Worm (Caenorhabditis elegans) whole organism, L4 larva: ENCODE measurements around the gene srd-12.
A peak's percentile ranks its signal among the peaks of the same experiment; 100 is the strongest.

Experiments
- F10B5.3 ChIP-seq: sonication (generic microtip); optimal IDR thresholded peaks from 2 replicates; lab custom pipeline; 2016; ENCODE audit warnings: mild to moderate bottlenecking, missing genetic modification characterization, missing compliant biosample characterization
- F37D6.2 ChIP-seq: sonication (generic microtip); optimal IDR thresholded peaks from 2 replicates; lab custom pipeline; 2016; ENCODE audit warnings: mild to moderate bottlenecking, missing genetic modification characterization, missing compliant biosample characterization
- F44E2.7 ChIP-seq: fragments of 200-800 bp; sonication (Bioruptor generic); IDR thresholded peaks from 2 replicates; pipeline ENCODE4 v2.1.2; 2022; ENCODE audit warnings: missing genetic modification characterization, missing compliant biosample characterization
- R02D3.7 ChIP-seq: fragments of 150-350 bp; sonication (generic microtip); optimal IDR thresholded peaks from 3 replicates; lab custom pipeline; 2014; ENCODE audit warnings: missing biosample characterization, missing genetic modification characterization
- Y48G9A.11 ChIP-seq: fragments of 200-800 bp; sonication (Bioruptor generic); IDR thresholded peaks from 2 replicates; pipeline ENCODE4 v1.3.6; 2022; ENCODE audit warnings: missing genetic modification reagents, missing genetic modification characterization, missing compliant biosample characterization
- Y5F2A.4 ChIP-seq: fragments of 200-800 bp; sonication (Bioruptor generic); optimal IDR thresholded peaks from 2 replicates; lab custom pipeline; 2018; ENCODE audit warnings: mild to moderate bottlenecking, missing genetic modification characterization, missing compliant biosample characterization
- Y75B8A.6 ChIP-seq: fragments of 200-800 bp; sonication (Bioruptor generic); IDR thresholded peaks from 2 replicates; pipeline ENCODE4 v1.3.6; 2022; ENCODE audit warnings: missing genetic modification reagents, missing genetic modification characterization, missing compliant biosample characterization
- ZK337.2 ChIP-seq: fragments of 200-800 bp; sonication (Bioruptor generic); IDR thresholded peaks from 2 replicates; pipeline ENCODE4 v1.3.6; 2022; ENCODE audit warnings: missing genetic modification reagents, missing genetic modification characterization, missing compliant biosample characterization
- ZK546.5 ChIP-seq, 2 experiments: sonication (generic microtip); optimal IDR thresholded peaks; 2 replicates each; lab custom pipeline; 2017; ENCODE audit warnings: missing biosample characterization in 2 of 2, missing genetic modification characterization in 2 of 2
- ceh-62 ChIP-seq: sonication (generic microtip); optimal IDR thresholded peaks from 2 replicates; lab custom pipeline; 2017; ENCODE audit warnings: missing biosample characterization, missing genetic modification characterization
- ces-1 ChIP-seq: fragments of 150-350 bp; sonication (generic microtip); optimal IDR thresholded peaks from 4 replicates; lab custom pipeline; 2014; ENCODE audit warnings: missing biosample characterization, missing genetic modification reagents, missing genetic modification characterization
- daf-16 ChIP-seq, 3 experiments: sonication (generic microtip); optimal IDR thresholded peaks; 2 replicates each; lab custom pipeline; 2016 to 2017; ENCODE audit warnings: missing genetic modification characterization in 3 of 3, missing genetic modification reagents in 3 of 3, mild to moderate bottlenecking in 2 of 3, missing compliant biosample characterization in 2 of 3, missing biosample characterization in 1 of 3, moderate library complexity in 1 of 3
- dmd-6 ChIP-seq: fragments of 200-800 bp; sonication (Bioruptor generic); IDR thresholded peaks from 2 replicates; pipeline ENCODE4 v1.3.6; 2022; ENCODE audit warnings: missing genetic modification reagents, missing genetic modification characterization, missing compliant biosample characterization
- duxl-1 ChIP-seq: sonication (generic microtip); optimal IDR thresholded peaks from 2 replicates; lab custom pipeline; 2016; ENCODE audit warnings: mild to moderate bottlenecking, missing genetic modification characterization, moderate library complexity, missing compliant biosample characterization; ENCODE audit not compliant: poor library complexity
- dve-1 ChIP-seq: sonication (generic microtip); optimal IDR thresholded peaks from 2 replicates; lab custom pipeline; 2017; ENCODE audit warnings: antibody characterized with exemption, mild to moderate bottlenecking, missing genetic modification characterization, missing compliant biosample characterization; ENCODE audit not compliant: insufficient read depth
- egl-27 ChIP-seq: sonication (generic microtip); optimal IDR thresholded peaks from 3 replicates; lab custom pipeline; 2017; ENCODE audit warnings: missing biosample characterization, missing genetic modification reagents, missing genetic modification characterization
- egl-43 ChIP-seq: fragments of 200-800 bp; sonication (Bioruptor generic); IDR thresholded peaks from 2 replicates; pipeline ENCODE4 v1.3.6; 2022; ENCODE audit warnings: missing genetic modification reagents, missing genetic modification characterization, missing compliant biosample characterization
- fkh-10 ChIP-seq: fragments of 150-350 bp; optimal IDR thresholded peaks from 2 replicates; lab custom pipeline; 2014; ENCODE audit warnings: missing biosample characterization, missing genetic modification reagents, missing genetic modification characterization
- fos-1 ChIP-seq: fragments of 150-350 bp; optimal IDR thresholded peaks from 2 replicates; lab custom pipeline; 2014; ENCODE audit warnings: missing biosample characterization, missing genetic modification characterization
- hif-1 ChIP-seq, 2 experiments: sonication (generic microtip); optimal IDR thresholded peaks; 2 replicates each; lab custom pipeline; 2016 to 2017; ENCODE audit warnings: missing compliant biosample characterization in 2 of 2, missing genetic modification characterization in 2 of 2, missing genetic modification reagents in 2 of 2, missing genotype in 2 of 2, mild to moderate bottlenecking in 1 of 2
- hlh-11 ChIP-seq: fragments of 200-800 bp; sonication (Bioruptor generic); optimal IDR thresholded peaks from 2 replicates; lab custom pipeline; 2018; ENCODE audit warnings: mild to moderate bottlenecking, missing genetic modification characterization, missing compliant biosample characterization
- hlh-30 ChIP-seq: sonication (generic microtip); optimal IDR thresholded peaks from 2 replicates; lab custom pipeline; 2017; ENCODE audit warnings: antibody characterized with exemption, mild to moderate bottlenecking, missing genetic modification characterization, missing compliant biosample characterization; ENCODE audit not compliant: insufficient read depth
- hmg-1.1 ChIP-seq: fragments of 200-800 bp; sonication (Bioruptor generic); IDR thresholded peaks from 2 replicates; pipeline ENCODE4 v1.3.6; 2022; ENCODE audit warnings: missing genetic modification reagents, missing genetic modification characterization, missing compliant biosample characterization
- jun-1 ChIP-seq: fragments of 150-350 bp; optimal IDR thresholded peaks from 2 replicates; lab custom pipeline; 2014; ENCODE audit warnings: missing biosample characterization, missing genetic modification reagents, missing genetic modification characterization
- lim-7 ChIP-seq: fragments of 200-800 bp; sonication (Bioruptor generic); IDR thresholded peaks from 2 replicates; pipeline ENCODE4 v1.3.6; 2022; ENCODE audit warnings: missing genetic modification characterization, missing compliant biosample characterization
- lin-13 ChIP-seq: fragments of 150-350 bp; optimal IDR thresholded peaks from 2 replicates; lab custom pipeline; 2014; ENCODE audit warnings: missing biosample characterization, missing genetic modification reagents, missing genetic modification characterization
- lin-39 ChIP-seq: fragments of 150-350 bp; optimal IDR thresholded peaks from 2 replicates; lab custom pipeline; 2014; ENCODE audit warnings: missing biosample characterization, missing genetic modification reagents, missing genetic modification characterization
- lsy-2 ChIP-seq, 2 experiments: fragments of 150-350 bp in 1 of 2; sonication (generic microtip) in 1 of 2; optimal IDR thresholded peaks; 2 replicates each; lab custom pipeline; 2014 to 2017; ENCODE audit warnings: missing biosample characterization in 2 of 2, missing genetic modification characterization in 2 of 2
- madf-9 ChIP-seq: fragments of 200-800 bp; sonication (Bioruptor generic); conservative IDR thresholded peaks from 2 replicates; pipeline ENCODE4 v1.3.6; 2022; ENCODE audit warnings: missing genetic modification reagents, missing genetic modification characterization, missing compliant biosample characterization
- mxl-2 ChIP-seq: fragments of 200-800 bp; sonication (Bioruptor generic); conservative IDR thresholded peaks from 2 replicates; pipeline ENCODE4 v1.3.6; 2022; ENCODE audit warnings: missing genetic modification reagents, missing genetic modification characterization, missing compliant biosample characterization
- mxl-3 ChIP-seq: fragments of 200-800 bp; sonication (Bioruptor generic); optimal IDR thresholded peaks from 2 replicates; lab custom pipeline; 2018; ENCODE audit warnings: mild to moderate bottlenecking, missing genetic modification characterization, missing compliant biosample characterization
- nhr-11 ChIP-seq: fragments of 150-350 bp; optimal IDR thresholded peaks from 2 replicates; lab custom pipeline; 2014; ENCODE audit warnings: missing biosample characterization, missing genetic modification characterization
- nhr-237 ChIP-seq: sonication (generic microtip); optimal IDR thresholded peaks from 2 replicates; lab custom pipeline; 2017; ENCODE audit warnings: missing biosample characterization, missing genetic modification characterization
- nhr-25 ChIP-seq: sonication (generic microtip); optimal IDR thresholded peaks from 2 replicates; lab custom pipeline; 2017; ENCODE audit warnings: missing genetic modification characterization, mild to moderate bottlenecking, missing compliant biosample characterization, antibody characterized with exemption, moderate library complexity, borderline replicate concordance; ENCODE audit not compliant: insufficient read depth
- nhr-41 ChIP-seq: fragments of 200-800 bp; sonication (Bioruptor generic); IDR thresholded peaks from 2 replicates; pipeline ENCODE4 v1.3.6; 2022; ENCODE audit warnings: missing genetic modification reagents, missing genetic modification characterization, missing compliant biosample characterization
- nhr-77 ChIP-seq: fragments of 150-350 bp; optimal IDR thresholded peaks from 2 replicates; lab custom pipeline; 2014; ENCODE audit warnings: missing biosample characterization, missing genetic modification characterization
- php-3 ChIP-seq: fragments of 200-800 bp; sonication (Bioruptor generic); IDR thresholded peaks from 2 replicates; pipeline ENCODE4 v1.3.6; 2022; ENCODE audit warnings: missing genetic modification reagents, missing genetic modification characterization, missing compliant biosample characterization
- pqm-1 ChIP-seq: sonication (generic microtip); optimal IDR thresholded peaks from 2 replicates; lab custom pipeline; 2017; ENCODE audit warnings: missing biosample characterization, missing genetic modification characterization
- rbr-2 ChIP-seq: sonication (generic microtip); optimal IDR thresholded peaks from 2 replicates; lab custom pipeline; 2016; ENCODE audit warnings: missing genotype, missing genetic modification characterization, missing compliant biosample characterization
- sdz-12 ChIP-seq: fragments of 200-800 bp; sonication (Bioruptor generic); optimal IDR thresholded peaks from 2 replicates; lab custom pipeline; 2018; ENCODE audit warnings: mild to moderate bottlenecking, missing genetic modification characterization, missing compliant biosample characterization
- set-16 ChIP-seq: fragments of 200-800 bp; sonication (Bioruptor generic); IDR thresholded peaks from 2 replicates; pipeline ENCODE4 v1.3.6; 2022; ENCODE audit warnings: missing genetic modification reagents, missing genetic modification characterization, missing compliant biosample characterization
- skn-1 ChIP-seq: fragments of 150-350 bp; optimal IDR thresholded peaks from 2 replicates; lab custom pipeline; 2014; ENCODE audit warnings: missing biosample characterization, missing genetic modification characterization
- snpc-4 ChIP-seq: fragments of 150-350 bp; optimal IDR thresholded peaks from 2 replicates; lab custom pipeline; 2014; ENCODE audit warnings: missing biosample characterization, missing genetic modification characterization
- tra-1 ChIP-seq: fragments of 200-800 bp; sonication (Bioruptor generic); IDR thresholded peaks from 2 replicates; pipeline ENCODE4 v1.3.6; 2022; ENCODE audit warnings: missing genetic modification reagents, missing genetic modification characterization, missing compliant biosample characterization
- unc-130 ChIP-seq: sonication (generic microtip); optimal IDR thresholded peaks from 2 replicates; lab custom pipeline; 2016; ENCODE audit warnings: missing genetic modification reagents, missing genetic modification characterization, missing compliant biosample characterization
- unc-39 ChIP-seq: sonication (generic microtip); optimal IDR thresholded peaks from 2 replicates; lab custom pipeline; 2017; ENCODE audit warnings: missing biosample characterization, missing genetic modification characterization
- unc-62 ChIP-seq, 3 experiments: fragments of 150-350 bp in 1 of 3; sonication (generic microtip); optimal IDR thresholded peaks in 2 of 3; peaks in 1 of 3; 1 replicate in 1 of 3; 2 replicates in 2 of 3; lab custom pipeline; 2014 to 2017; ENCODE audit warnings: missing biosample characterization in 3 of 3, missing genetic modification characterization in 3 of 3, missing genetic modification reagents in 3 of 3, missing genotype in 1 of 3
- vab-7 ChIP-seq: fragments of 200-800 bp; sonication (Bioruptor generic); IDR thresholded peaks from 2 replicates; pipeline ENCODE4 v1.3.6; 2022; ENCODE audit warnings: missing genetic modification reagents, missing genetic modification characterization, missing compliant biosample characterization
- zfp-2 ChIP-seq: sonication (generic microtip); optimal IDR thresholded peaks from 2 replicates; lab custom pipeline; 2016; ENCODE audit warnings: mild to moderate bottlenecking, missing genetic modification characterization, missing compliant biosample characterization
- zfp-3 ChIP-seq: fragments of 200-800 bp; sonication (Bioruptor generic); conservative IDR thresholded peaks from 2 replicates; pipeline ENCODE4 v1.3.6; 2022; ENCODE audit warnings: missing genetic modification reagents, missing genetic modification characterization, missing compliant biosample characterization

The srd-12 gene

DNA sequence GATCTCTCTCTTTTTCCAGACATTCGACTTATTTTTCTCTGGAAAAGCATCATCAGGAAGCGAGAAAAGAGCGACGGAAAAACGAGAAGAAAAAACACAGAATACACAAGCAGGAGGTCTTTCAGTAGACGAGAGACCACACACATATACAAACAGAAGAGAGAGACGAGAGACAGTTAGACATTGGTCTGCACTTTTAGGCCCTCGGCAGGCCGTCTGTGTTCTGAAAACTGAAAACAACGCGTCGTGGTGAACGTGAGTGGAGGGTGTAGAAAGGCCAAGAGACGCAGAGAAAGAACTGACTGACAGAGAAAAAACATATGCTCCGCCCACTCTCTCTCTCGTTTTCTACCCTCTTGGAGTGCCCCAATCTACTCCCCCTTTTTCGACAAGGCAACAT, 47.8 kb downstream of the srd-12 start (continued):
- TF ChIP-seq R02D3.7 (tag; lab: Kevin White, UChicago) (no peak), hlh-30 (tag; lab: Kevin White, UChicago) (peak; percentile 88), egl-27 (tag; lab: Kevin White, UChicago) (no peak), set-16 (no peak), nhr-11 (tag; lab: Kevin White, UChicago) (peak; percentile 62), Y75B8A.6 (GFP tag; lab: Robert Waterston, UW) (no peak), ZK337.2 (no peak), ceh-62 (tag; lab: Kevin White, UChicago) (no peak), hlh-11 (tag; lab: Kevin White, UChicago) (peak; percentile 85), madf-9 (GFP tag; lab: Robert Waterston, UW) (no peak), nhr-237 (no peak), duxl-1 (tag; lab: Kevin White, UChicago) (no peak), skn-1 (tag; lab: Kevin White, UChicago) (no peak), hif-1 (tag; optimal IDR thresholded peaks at IDR 0.05; lab: Kevin White, UChicago) (peak in 1 of 2 experiments; percentile 55), F10B5.3 (no peak), tra-1 (0 out of 2 replicates have a peak, but pooled peaks have one; percentile 36), snpc-4 (tag; lab: Kevin White, UChicago) (no peak), Y48G9A.11 (GFP tag; lab: Robert Waterston, UW) (no peak), lin-39 (tag; lab: Kevin White, UChicago) (no peak), php-3 (GFP tag; lab: Robert Waterston, UW) (no peak), mxl-3 (GFP tag; lab: Kevin White, UChicago) (peak; percentile 67), ces-1 (GFP tag; lab: Kevin White, UChicago) (no peak), sdz-12 (no peak), mxl-2 (GFP tag; lab: Robert Waterston, UW) (no peak), nhr-41 (GFP tag; lab: Robert Waterston, UW) (no peak), nhr-77 (tag; lab: Kevin White, UChicago) (no peak), zfp-2 (no peak), zfp-3 (GFP tag; lab: Robert Waterston, UW) (no peak), Y5F2A.4 (GFP tag; lab: Kevin White, UChicago) (no peak), fkh-10 (GFP tag; lab: Kevin White, UChicago) (no peak), hmg-1.1 (peak; percentile 69), unc-39 (tag; lab: Kevin White, UChicago) (no peak), pqm-1 (tag; lab: Kevin White, UChicago) (peak; percentile 43), rbr-2 (tag; lab: Kevin White, UChicago) (peak; percentile 79), unc-130 (no peak), fos-1 (tag; lab: Kevin White, UChicago) (no peak), lin-13 (GFP tag; lab: Kevin White, UChicago) (no peak), unc-62 (GFP tag; optimal IDR thresholded peaks at IDR 0.05 in 1 of 2; lab: Kevin White, UChicago) (peak in 1 of 2 experiments; percentile 70), unc-62 (tag; optimal IDR thresholded peaks at IDR 0.05; lab: Kevin White, UChicago) (no peak), dve-1 (tag; lab: Kevin White, UChicago) (peak; percentile 57), nhr-25 (tag; lab: Kevin White, UChicago) (no peak), daf-16 (GFP tag; optimal IDR thresholded peaks at IDR 0.05; lab: Kevin White, UChicago) (peak in 1 of 2 experiments; percentile 93), daf-16 (tag; optimal IDR thresholded peaks at IDR 0.05; lab: Kevin White, UChicago) (peak; percentile 93), vab-7 (GFP tag; lab: Robert Waterston, UW) (no peak), F44E2.7 (GFP tag; lab: Robert Waterston, UW) (no peak), lim-7 (GFP tag; lab: Robert Waterston, UW) (no peak), ZK546.5 (tag; optimal IDR thresholded peaks at IDR 0.05; lab: Kevin White, UChicago) (no peak), lsy-2 (tag; optimal IDR thresholded peaks at IDR 0.05; lab: Kevin White, UChicago) (peak in 1 of 2 experiments; percentile 36), egl-43 (GFP tag; lab: Robert Waterston, UW) (no peak), F37D6.2 (tag; lab: Kevin White, UChicago) (no peak), dmd-6 (peak; percentile 45), jun-1 (tag; lab: Kevin White, UChicago) (peak; percentile 24)
